Fruit fly (Drosophila melanogaster): ENCODE results near the gene CG18558.

DNA sequence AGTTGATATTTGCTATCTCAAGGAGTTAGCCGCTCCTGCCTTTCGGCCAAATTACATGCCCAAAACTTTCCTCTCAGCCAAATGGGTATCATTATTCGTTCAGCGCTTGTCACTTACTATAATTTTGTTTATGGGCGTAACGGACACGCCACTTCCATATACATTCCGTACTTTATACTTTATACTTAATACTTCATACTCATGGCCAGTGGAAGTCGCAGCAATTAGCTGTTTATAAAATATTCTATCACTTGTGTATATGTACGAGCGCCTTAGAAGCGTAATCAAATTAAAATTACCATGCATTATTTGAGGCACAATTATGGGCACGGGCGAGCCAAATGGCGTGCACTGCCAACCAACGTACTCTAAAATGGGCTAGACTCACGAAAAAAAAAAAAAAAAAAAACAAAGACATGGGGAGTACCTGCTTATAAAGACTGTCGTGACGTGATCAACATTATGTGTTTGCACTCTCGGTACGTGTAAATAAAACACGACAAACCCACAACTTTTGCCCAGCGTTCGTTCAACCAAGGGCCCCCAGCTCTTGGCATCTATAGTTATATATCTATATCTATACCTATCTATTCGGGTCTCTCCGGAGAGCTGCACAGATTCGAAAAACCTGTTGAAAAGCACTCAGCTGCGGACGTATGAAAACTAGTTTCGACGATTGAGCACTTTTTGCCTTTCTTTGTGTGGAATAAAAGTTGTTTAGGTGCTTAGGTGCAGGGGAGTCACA, 17.0 kb upstream of the CG18558 start:
- TF ChIP-seq CG14014 (GFP tag; IDR thresholded peaks at IDR 0.05) (peak; percentile 28; the same call in 1 of the 2 replicates), grn (GFP tag; optimal IDR thresholded peaks at IDR 0.05) (peak; percentile 32), wdn (GFP tag; IDR thresholded peaks at IDR 0.05) (no peak), slp2 (GFP tag; optimal IDR thresholded peaks at IDR 0.05) (no peak), gcm2 (GFP tag; optimal IDR thresholded peaks at IDR 0.05) (no peak), so (GFP tag; IDR thresholded peaks at IDR 0.05) (0 out of 3 replicates have a peak, but pooled peaks have one; percentile 13)
